Worm (Caenorhabditis elegans) whole organism, L4 larva: Measurements from ENCODE around the gene K02F6.7.
A peak's percentile ranks its signal among the peaks of the same experiment; 100 is the strongest.

Experiments used
- F44E2.7 ChIP-seq: fragments of 200-800 bp; sonication (Bioruptor generic); IDR thresholded peaks from 2 replicates; pipeline ENCODE4 v2.1.2; 2022; ENCODE audit warnings: missing genetic modification characterization, missing compliant biosample characterization
- F49E8.2 ChIP-seq: sonication (generic microtip); optimal IDR thresholded peaks from 2 replicates; lab custom pipeline; 2016; ENCODE audit warnings: missing compliant biosample characterization, mild to moderate bottlenecking, missing genetic modification characterization, borderline replicate concordance
- T26A8.4 ChIP-seq: fragments of 200-800 bp; sonication (Bioruptor generic); IDR thresholded peaks from 2 replicates; pipeline ENCODE4 v1.3.6; 2022; ENCODE audit warnings: missing genetic modification characterization, missing compliant biosample characterization
- Y105C5A.15 ChIP-seq: fragments of 200-800 bp; sonication (Bioruptor generic); IDR thresholded peaks from 2 replicates; pipeline ENCODE4 v1.3.6; 2022; ENCODE audit warnings: missing genetic modification characterization, missing compliant biosample characterization
- Y5F2A.4 ChIP-seq: fragments of 200-800 bp; sonication (Bioruptor generic); optimal IDR thresholded peaks from 2 replicates; lab custom pipeline; 2018; ENCODE audit warnings: mild to moderate bottlenecking, missing genetic modification characterization, missing compliant biosample characterization
- ZK546.5 ChIP-seq, 2 experiments: sonication (generic microtip); optimal IDR thresholded peaks; 2 replicates each; lab custom pipeline; 2017; ENCODE audit warnings: missing biosample characterization in 2 of 2, missing genetic modification characterization in 2 of 2
- aha-1 ChIP-seq: fragments of 150-350 bp; peaks from one replicate; lab custom pipeline; 2014; ENCODE audit warnings: missing biosample characterization, missing genetic modification characterization
- ceh-20 ChIP-seq: fragments of 200-800 bp; sonication (Bioruptor generic); IDR thresholded peaks from 2 replicates; pipeline ENCODE4 v1.3.6; 2022; ENCODE audit warnings: missing genetic modification reagents, missing genetic modification characterization, missing compliant biosample characterization
- ceh-28 ChIP-seq: fragments of 150-350 bp; optimal IDR thresholded peaks from 2 replicates; lab custom pipeline; 2014; ENCODE audit warnings: missing biosample characterization, missing genetic modification reagents, missing genetic modification characterization
- ceh-32 ChIP-seq: sonication (generic microtip); optimal IDR thresholded peaks from 2 replicates; lab custom pipeline; 2016; ENCODE audit warnings: mild to moderate bottlenecking, missing genetic modification characterization, missing compliant biosample characterization; ENCODE audit not compliant: poor library complexity
- ceh-44 ChIP-seq: fragments of 200-800 bp; sonication (Bioruptor generic); IDR thresholded peaks from 2 replicates; pipeline ENCODE4 v1.3.6; 2022; ENCODE audit warnings: missing genetic modification reagents, missing genetic modification characterization, missing compliant biosample characterization
- ceh-62 ChIP-seq: sonication (generic microtip); optimal IDR thresholded peaks from 2 replicates; lab custom pipeline; 2017; ENCODE audit warnings: missing biosample characterization, missing genetic modification characterization
- ctbp-1 ChIP-seq: fragments of 200-800 bp; sonication (Bioruptor generic); IDR thresholded peaks from 2 replicates; pipeline ENCODE4 v1.3.6; 2022; ENCODE audit warnings: missing genetic modification reagents, missing genetic modification characterization, missing compliant biosample characterization
- daf-12 ChIP-seq: fragments of 150-350 bp; optimal IDR thresholded peaks from 2 replicates; lab custom pipeline; 2014; ENCODE audit warnings: missing biosample characterization, missing genetic modification reagents, missing genetic modification characterization
- daf-16 ChIP-seq, 3 experiments: sonication (generic microtip); optimal IDR thresholded peaks; 2 replicates each; lab custom pipeline; 2016 to 2017; ENCODE audit warnings: missing genetic modification characterization in 3 of 3, missing genetic modification reagents in 3 of 3, mild to moderate bottlenecking in 2 of 3, missing compliant biosample characterization in 2 of 3, missing biosample characterization in 1 of 3, moderate library complexity in 1 of 3
- daf-8 ChIP-seq: fragments of 200-800 bp; sonication (Bioruptor generic); IDR thresholded peaks from 2 replicates; pipeline ENCODE4 v1.3.6; 2022; ENCODE audit warnings: missing genetic modification characterization, missing compliant biosample characterization
- dmd-8 ChIP-seq: fragments of 200-800 bp; sonication (Bioruptor generic); IDR thresholded peaks from 2 replicates; pipeline ENCODE4 v1.3.6; 2022; ENCODE audit warnings: missing genetic modification characterization, missing compliant biosample characterization
- hif-1 ChIP-seq, 2 experiments: sonication (generic microtip); optimal IDR thresholded peaks; 2 replicates each; lab custom pipeline; 2016 to 2017; ENCODE audit warnings: missing compliant biosample characterization in 2 of 2, missing genetic modification characterization in 2 of 2, missing genetic modification reagents in 2 of 2, missing genotype in 2 of 2, mild to moderate bottlenecking in 1 of 2
- hlh-11 ChIP-seq: fragments of 200-800 bp; sonication (Bioruptor generic); optimal IDR thresholded peaks from 2 replicates; lab custom pipeline; 2018; ENCODE audit warnings: mild to moderate bottlenecking, missing genetic modification characterization, missing compliant biosample characterization
- jun-1 ChIP-seq: fragments of 150-350 bp; optimal IDR thresholded peaks from 2 replicates; lab custom pipeline; 2014; ENCODE audit warnings: missing biosample characterization, missing genetic modification reagents, missing genetic modification characterization
- lin-1 ChIP-seq: fragments of 200-800 bp; sonication (Bioruptor generic); IDR thresholded peaks from 2 replicates; pipeline ENCODE4 v1.3.6; 2022; ENCODE audit warnings: missing genetic modification reagents, missing genetic modification characterization, missing compliant biosample characterization
- lin-13 ChIP-seq: fragments of 150-350 bp; optimal IDR thresholded peaks from 2 replicates; lab custom pipeline; 2014; ENCODE audit warnings: missing biosample characterization, missing genetic modification reagents, missing genetic modification characterization
- lin-15B ChIP-seq: fragments of 150-350 bp; sonication (generic microtip); optimal IDR thresholded peaks from 3 replicates; lab custom pipeline; 2014; ENCODE audit warnings: missing biosample characterization, missing genetic modification characterization
- lin-38 ChIP-seq: fragments of 200-800 bp; sonication (Bioruptor generic); IDR thresholded peaks from 2 replicates; pipeline ENCODE4 v1.3.6; 2022; ENCODE audit warnings: missing genetic modification reagents, missing genetic modification characterization, missing compliant biosample characterization
- lir-3 ChIP-seq: sonication (generic microtip); optimal IDR thresholded peaks from 2 replicates; lab custom pipeline; 2016; ENCODE audit warnings: mild to moderate bottlenecking, missing genetic modification characterization, missing compliant biosample characterization
- madf-5 ChIP-seq, 2 experiments: fragments of 200-800 bp; sonication (Bioruptor generic); IDR thresholded peaks; 2 replicates each; pipeline ENCODE4 v1.3.6; 2022; ENCODE audit warnings: missing compliant biosample characterization in 2 of 2, missing genetic modification characterization in 2 of 2
- mep-1 ChIP-seq: fragments of 150-350 bp; sonication (generic microtip); optimal IDR thresholded peaks from 3 replicates; lab custom pipeline; 2014; ENCODE audit warnings: missing biosample characterization, missing genetic modification characterization
- mes-2 ChIP-seq: sonication (generic microtip); optimal IDR thresholded peaks from 2 replicates; lab custom pipeline; 2016; ENCODE audit warnings: missing genotype, mild to moderate bottlenecking, missing genetic modification characterization, missing compliant biosample characterization; ENCODE audit not compliant: poor library complexity, severe bottlenecking
- mxl-2 ChIP-seq: fragments of 200-800 bp; sonication (Bioruptor generic); conservative IDR thresholded peaks from 2 replicates; pipeline ENCODE4 v1.3.6; 2022; ENCODE audit warnings: missing genetic modification reagents, missing genetic modification characterization, missing compliant biosample characterization
- nhr-10 ChIP-seq: fragments of 150-350 bp; optimal IDR thresholded peaks from 2 replicates; lab custom pipeline; 2014; ENCODE audit warnings: missing biosample characterization, missing genetic modification characterization
- nhr-102 ChIP-seq: sonication (generic microtip); optimal IDR thresholded peaks from 2 replicates; lab custom pipeline; 2016; ENCODE audit warnings: mild to moderate bottlenecking, missing genetic modification characterization, moderate library complexity, missing compliant biosample characterization
- nhr-237 ChIP-seq: sonication (generic microtip); optimal IDR thresholded peaks from 2 replicates; lab custom pipeline; 2017; ENCODE audit warnings: missing biosample characterization, missing genetic modification characterization
- nhr-28 ChIP-seq: fragments of 150-350 bp; optimal IDR thresholded peaks from 2 replicates; lab custom pipeline; 2014; ENCODE audit warnings: missing biosample characterization, missing genetic modification characterization
- nhr-42 ChIP-seq: fragments of 200-800 bp; sonication (Bioruptor generic); IDR thresholded peaks from 2 replicates; pipeline ENCODE4 v1.3.6; 2022; ENCODE audit warnings: missing genetic modification characterization, missing compliant biosample characterization
- nhr-48 ChIP-seq: sonication (generic microtip); optimal IDR thresholded peaks from 2 replicates; lab custom pipeline; 2016; ENCODE audit warnings: mild to moderate bottlenecking, missing genetic modification characterization, missing compliant biosample characterization
- nhr-77 ChIP-seq: fragments of 150-350 bp; optimal IDR thresholded peaks from 2 replicates; lab custom pipeline; 2014; ENCODE audit warnings: missing biosample characterization, missing genetic modification characterization
- pha-4 ChIP-seq, 2 experiments: fragments of 150-350 bp in 1 of 2; fragments of 200-800 bp in 1 of 2; sonication (Bioruptor generic) in 1 of 2; IDR thresholded peaks in 1 of 2; optimal IDR thresholded peaks in 1 of 2; 2 replicates each; pipeline versions ENCODE4 v1.3.6 to Lab custom; 2014 to 2022; ENCODE audit warnings: missing genetic modification characterization in 2 of 2, missing genetic modification reagents in 2 of 2, missing biosample characterization in 1 of 2, missing compliant biosample characterization in 1 of 2
- spr-1 ChIP-seq: sonication (generic microtip); optimal IDR thresholded peaks from 2 replicates; lab custom pipeline; 2016; ENCODE audit warnings: mild to moderate bottlenecking, missing genetic modification characterization, missing compliant biosample characterization
- unc-130 ChIP-seq: sonication (generic microtip); optimal IDR thresholded peaks from 2 replicates; lab custom pipeline; 2016; ENCODE audit warnings: missing genetic modification reagents, missing genetic modification characterization, missing compliant biosample characterization
- zag-1 ChIP-seq: fragments of 150-350 bp; optimal IDR thresholded peaks from 2 replicates; lab custom pipeline; 2014; ENCODE audit warnings: missing biosample characterization, missing genetic modification characterization
- zfp-2 ChIP-seq: sonication (generic microtip); optimal IDR thresholded peaks from 2 replicates; lab custom pipeline; 2016; ENCODE audit warnings: mild to moderate bottlenecking, missing genetic modification characterization, missing compliant biosample characterization

The K02F6.7 gene

DNA sequence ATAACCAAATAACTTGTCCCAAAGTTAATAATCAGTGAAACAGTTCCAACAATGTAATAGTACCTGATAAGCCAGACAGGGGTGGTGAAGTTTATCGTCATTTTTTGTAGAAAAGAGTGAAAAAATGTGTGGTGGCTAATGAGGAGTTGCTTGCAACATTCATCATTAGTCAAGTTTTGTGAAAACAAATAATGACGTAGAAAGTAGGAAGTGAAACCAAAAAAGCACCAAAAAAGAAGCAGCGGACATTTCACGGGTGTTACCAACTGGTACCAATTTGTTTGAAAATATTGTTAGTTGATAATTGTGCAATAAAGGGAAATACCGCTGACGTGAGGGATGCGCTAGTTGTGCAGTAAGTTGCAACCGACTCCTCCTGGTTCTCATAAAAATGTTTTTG, 47.8 kb upstream of the K02F6.7 start, which contains the start of gene sri-36:
Gene sri-36, minus strand, starts transcription at position 101 of the 400 bp plus-strand sequence.
- no peak for TF ChIP-seq Y105C5A.15 (GFP tag; lab: Robert Waterston, UW)
- peak; percentile 9 for TF ChIP-seq aha-1 (tag; lab: Kevin White, UChicago)
- TF ChIP-seq, all 104 proteins: peak for 1

DNA sequence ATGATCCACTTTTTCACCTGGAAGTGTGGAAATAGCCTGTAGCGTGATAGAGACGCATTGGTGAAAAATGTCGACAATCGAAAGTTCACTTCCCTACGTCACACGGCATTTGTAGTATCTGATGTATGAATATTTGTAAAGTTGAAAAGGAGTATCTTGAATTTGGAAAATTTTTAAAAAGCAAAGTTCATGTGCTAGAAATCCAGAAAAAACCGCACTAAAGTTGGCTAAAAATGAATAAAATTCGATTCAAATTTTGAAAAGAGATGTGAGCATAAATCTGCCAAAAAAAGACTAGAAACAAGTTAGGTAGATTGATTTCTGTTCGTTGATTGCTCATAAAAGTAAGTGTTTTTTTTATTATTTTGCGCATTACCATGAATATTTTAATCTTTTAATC, 45.4 kb upstream of the K02F6.7 start, which contains the start of gene sri-74:
Gene sri-74, minus strand, starts transcription at position 101 of the 400 bp plus-strand sequence.
- TF ChIP-seq ceh-28 (tag; lab: Kevin White, UChicago), result no peak
- TF ChIP-seq, all 104 proteins: peak for 0

DNA sequence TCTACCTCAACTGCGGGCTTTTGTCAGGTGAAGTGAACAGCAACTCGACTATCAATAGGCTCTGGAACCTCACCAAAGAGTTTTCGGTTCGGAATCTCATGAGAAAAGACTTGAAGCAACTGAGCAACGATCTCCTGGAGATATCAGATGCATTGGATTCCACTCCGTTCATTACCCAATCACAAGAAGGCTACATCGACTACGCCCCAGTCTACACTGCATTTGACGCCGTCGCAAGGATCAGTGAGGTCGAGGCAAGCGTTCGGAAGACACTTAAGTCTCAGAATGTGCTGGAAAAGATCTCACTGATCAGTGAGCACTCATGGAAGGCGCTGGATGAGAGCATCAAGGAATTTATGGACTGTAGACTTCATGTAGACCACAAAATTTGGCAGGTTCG, 40.6 kb upstream of the K02F6.7 start:
- TF ChIP-seq F49E8.2 (no peak), aha-1 (tag; lab: Kevin White, UChicago) (peak; percentile 91)
- TF ChIP-seq, all 104 proteins: peak for 1

DNA sequence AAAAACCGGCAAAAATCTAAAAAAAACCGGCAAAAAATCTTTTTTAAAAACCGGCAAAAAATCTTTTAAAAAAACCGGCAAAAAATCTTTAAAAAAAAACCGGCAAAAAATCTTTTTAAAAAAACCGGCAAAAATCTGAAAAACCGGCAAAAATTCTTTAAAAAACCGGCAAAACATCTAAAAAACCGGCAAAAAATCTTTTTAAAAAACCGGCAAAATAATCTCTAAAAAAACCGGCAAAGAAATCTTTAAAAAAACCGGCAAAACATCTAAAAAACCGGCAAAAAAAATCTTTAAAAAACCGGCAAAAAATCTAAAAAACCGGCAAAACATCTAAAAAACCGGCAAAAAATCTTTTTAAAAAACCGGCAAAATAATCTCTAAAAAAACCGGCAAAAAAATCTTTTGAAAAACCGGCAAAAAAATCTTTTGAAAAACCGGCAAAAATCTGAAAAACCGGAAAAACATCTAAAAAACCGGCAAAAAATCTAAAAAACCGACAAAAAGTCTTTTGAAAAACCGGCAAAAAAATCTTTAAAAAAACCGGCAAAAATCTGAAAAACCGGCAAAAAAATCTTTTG, 32.8 kb upstream of the K02F6.7 start:
- peak; percentile 22 for TF ChIP-seq aha-1 (tag; lab: Kevin White, UChicago)
- TF ChIP-seq, all 104 proteins: peak for 1; not testable (repeated sequence) for 103

DNA sequence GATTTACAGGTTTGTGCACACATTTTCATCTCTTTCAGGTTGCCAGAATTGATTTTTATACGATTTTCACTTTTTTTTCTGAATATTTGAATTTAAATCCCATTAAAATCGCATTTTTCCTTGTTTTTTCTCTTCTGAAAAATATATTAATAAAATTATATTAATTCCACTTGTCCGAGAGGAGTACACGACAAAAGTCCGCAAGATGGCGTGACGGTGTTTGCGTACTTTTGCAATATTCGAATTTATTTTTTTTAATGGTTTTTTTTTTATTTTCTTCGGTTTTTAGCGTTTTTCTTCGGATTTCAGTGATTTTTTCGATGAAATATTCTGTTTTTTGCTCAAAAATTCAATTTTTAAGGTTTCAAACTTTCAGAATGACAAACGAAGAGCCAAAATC, 27.2 kb upstream of the K02F6.7 start, which contains the start of gene usp-39:
Gene usp-39, plus strand, starts transcription at position 377 of the 400 bp plus-strand sequence.
- TF ChIP-seq lin-38 (GFP tag; lab: Robert Waterston, UW) (peak; percentile 88), lin-13 (GFP tag; lab: Kevin White, UChicago) (peak; percentile 73), daf-12 (tag; lab: Kevin White, UChicago) (no peak), unc-130 (GFP tag; lab: Kevin White, UChicago) (peak; percentile 48), lin-1 (GFP tag; lab: Robert Waterston, UW) (no peak), nhr-237 (tag; lab: Kevin White, UChicago) (no peak), lin-15B (no peak), ceh-44 (GFP tag; lab: Robert Waterston, UW) (0 out of 2 replicates have a peak, but pooled peaks have one; percentile 9), nhr-10 (tag; lab: Kevin White, UChicago) (no peak), ceh-20 (GFP tag; lab: Robert Waterston, UW) (peak; percentile 36; the same call in 1 of the 2 replicates), nhr-28 (peak; percentile 5), dmd-8 (GFP tag; lab: Robert Waterston, UW) (no peak), madf-5 (GFP tag; IDR thresholded peaks at IDR 0.05; lab: Robert Waterston, UW) (no peak), T26A8.4 (GFP tag; lab: Robert Waterston, UW) (peak; percentile 73; the same call in 1 of the 2 replicates), lir-3 (tag; lab: Kevin White, UChicago) (no peak), nhr-102 (tag; lab: Kevin White, UChicago) (no peak), nhr-42 (GFP tag; lab: Robert Waterston, UW) (0 out of 2 replicates have a peak, but pooled peaks have one; percentile 44), jun-1 (tag; lab: Kevin White, UChicago) (no peak), ceh-32 (tag; lab: Kevin White, UChicago) (no peak), mxl-2 (no peak), ZK546.5 (tag; optimal IDR thresholded peaks at IDR 0.05; lab: Kevin White, UChicago) (no peak), daf-8 (GFP tag; lab: Robert Waterston, UW) (no peak), zfp-2 (no peak), nhr-77 (tag; lab: Kevin White, UChicago) (peak; percentile 85), hlh-11 (tag; lab: Kevin White, UChicago) (no peak), mes-2 (tag; lab: Kevin White, UChicago) (peak; percentile 95), ceh-62 (tag; lab: Kevin White, UChicago) (no peak), daf-16 (GFP tag; optimal IDR thresholded peaks at IDR 0.05; lab: Kevin White, UChicago) (no peak), daf-16 (tag; optimal IDR thresholded peaks at IDR 0.05; lab: Kevin White, UChicago) (peak; percentile 65), hif-1 (tag; optimal IDR thresholded peaks at IDR 0.05; lab: Kevin White, UChicago) (peak in 1 of 2 experiments; percentile 48), Y5F2A.4 (no peak), ctbp-1 (GFP tag; lab: Robert Waterston, UW) (peak; percentile 48; the same call in 1 of the 2 replicates), nhr-48 (tag; lab: Kevin White, UChicago) (no peak), mep-1 (peak; percentile 93), pha-4 (GFP tag; IDR thresholded peaks at IDR 0.05; lab: Robert Waterston, UW) (peak; percentile 61; the same call in 1 of the 2 replicates), pha-4 (tag; optimal IDR thresholded peaks at IDR 0.05; lab: Kevin White, UChicago) (no peak), F44E2.7 (GFP tag; lab: Robert Waterston, UW) (no peak), spr-1 (tag; lab: Kevin White, UChicago) (no peak), zag-1 (tag; lab: Kevin White, UChicago) (no peak)
